Fruit fly (Drosophila melanogaster): ENCODE data around the gene mdy.

The mdy gene

dm6 chr2L:16787548-16787947, 28.9 kb upstream of the mdy start:
- TF ChIP-seq CG10321 (GFP tag; IDR thresholded peaks at IDR 0.05) (peak; percentile 77), Ets65A (GFP tag) (peak; percentile 66), knrl (GFP tag; IDR thresholded peaks at IDR 0.05; ENCODE audit: partially characterized antibody) (0 out of 3 replicates have a peak, but pooled peaks have one; percentile 19), CG12155 (GFP tag; optimal IDR thresholded peaks at IDR 0.05) (peak; percentile 90), BtbVII (GFP tag; optimal IDR thresholded peaks at IDR 0.05) (no peak), fru (optimal IDR thresholded peaks at IDR 0.05) (peak; percentile 52), toy (GFP tag; IDR thresholded peaks at IDR 0.05) (no peak), oc (tag; optimal IDR thresholded peaks at IDR 0.05) (no peak), slbo (GFP tag; IDR thresholded peaks at IDR 0.05) (0 out of 2 replicates have a peak, but pooled peaks have one; percentile 9), Deaf1 (tag; optimal IDR thresholded peaks at IDR 0.05) (no peak), Rfx (GFP tag; IDR thresholded peaks at IDR 0.05) (0 out of 2 replicates have a peak, but pooled peaks have one; percentile 7), grn (GFP tag; optimal IDR thresholded peaks at IDR 0.05) (no peak), p53 (GFP tag; optimal IDR thresholded peaks at IDR 0.05) (peak; percentile 98), CG3847 (GFP tag; IDR thresholded peaks at IDR 0.05) (no peak), CG8478 (optimal IDR thresholded peaks at IDR 0.05) (peak; percentile 73), phol (tag; optimal IDR thresholded peaks at IDR 0.05) (peak; percentile 49), stwl (tag; optimal IDR thresholded peaks at IDR 0.05) (peak; percentile 85), CG18764 (GFP tag; optimal IDR thresholded peaks at IDR 0.05) (no peak), CG8290 (GFP tag; optimal IDR thresholded peaks at IDR 0.05) (peak; percentile 85), CG8290 (tag; optimal IDR thresholded peaks at IDR 0.05) (peak in 1 of 2 experiments; percentile 38), Med (GFP tag) (peak; percentile 10), CG11695 (GFP tag; IDR thresholded peaks at IDR 0.05) (0 out of 3 replicates have a peak, but pooled peaks have one; percentile 15), CG1832 (GFP tag; optimal IDR thresholded peaks at IDR 0.05) (peak; percentile 30), Atf3 (GFP tag; optimal IDR thresholded peaks at IDR 0.05) (no peak), chm (GFP tag; IDR thresholded peaks at IDR 0.05) (no peak), ci (GFP tag; IDR thresholded peaks at IDR 0.05) (0 out of 3 replicates have a peak, but pooled peaks have one; percentile 19)

dm6 chr2L:16788885-16789284, 27.6 kb upstream of the mdy start:
- TF ChIP-seq pnt (GFP tag; optimal IDR thresholded peaks at IDR 0.05) (no peak), Hr78 (GFP tag; optimal IDR thresholded peaks at IDR 0.05) (peak in 1 of 2 experiments; percentile 67), Rfx (GFP tag; IDR thresholded peaks at IDR 0.05) (0 out of 2 replicates have a peak, but pooled peaks have one; percentile 7), CG11695 (GFP tag; IDR thresholded peaks at IDR 0.05) (no peak), CG4617 (GFP tag; optimal IDR thresholded peaks at IDR 0.05; ENCODE audit: borderline replicate concordance) (no peak), caup (GFP tag; optimal IDR thresholded peaks at IDR 0.05; ENCODE audit: severe bottlenecking) (no peak), CG14014 (GFP tag; IDR thresholded peaks at IDR 0.05) (0 out of 2 replicates have a peak, but pooled peaks have one; percentile 7), CG17385 (GFP tag; optimal IDR thresholded peaks at IDR 0.05) (no peak), CG10959 (GFP tag; IDR thresholded peaks at IDR 0.05) (0 out of 2 replicates have a peak, but pooled peaks have one; percentile 18), CG12769 (tag; optimal IDR thresholded peaks at IDR 0.05) (peak; percentile 82)

dm6 chr2L:16789880-16790279, 26.6 kb upstream of the mdy start:
- peak; percentile 68 for TF ChIP-seq mirr (GFP tag; optimal IDR thresholded peaks at IDR 0.05)
- TF ChIP-seq CG7745 (tag; optimal IDR thresholded peaks at IDR 0.05), result peak; percentile 26
- TF ChIP-seq sd (tag; optimal IDR thresholded peaks at IDR 0.05), result peak; percentile 9
- no peak for TF ChIP-seq CG6175 (GFP tag; IDR thresholded peaks at IDR 0.05)
- no peak for TF ChIP-seq dmrt11E (tag; optimal IDR thresholded peaks at IDR 0.05)
- TF ChIP-seq exex (tag; optimal IDR thresholded peaks at IDR 0.05), result peak; percentile 78
- TF ChIP-seq sug (tag; optimal IDR thresholded peaks at IDR 0.05), result peak; percentile 80
- TF ChIP-seq vnd (GFP tag; IDR thresholded peaks at IDR 0.05; ENCODE audit: partially characterized antibody), result no peak
- peak; percentile 87 for TF ChIP-seq cwo (GFP tag; optimal IDR thresholded peaks at IDR 0.05)
